Fruit fly (Drosophila melanogaster) whole organism, embryonic: Measurements from ENCODE around the gene CG14965.
A peak's percentile ranks its signal among the peaks of the same experiment; 100 is the strongest.

Source experiments
- Atf-2 ChIP-seq: fragments of 200-800 bp; sonication (Bioruptor generic); optimal IDR thresholded peaks from 2 replicates; lab custom pipeline; 2016; ENCODE audit warnings: missing biosample characterization, missing genetic modification characterization
- BtbVII ChIP-seq: fragments of 200-800 bp; sonication (Bioruptor generic); optimal IDR thresholded peaks from 3 replicates; lab custom pipeline; 2017; ENCODE audit warnings: missing biosample characterization, mild to moderate bottlenecking, missing genetic modification characterization
- CG1024 ChIP-seq: fragments of 200-800 bp; sonication (Bioruptor generic); IDR thresholded peaks from 2 replicates; pipeline ENCODE4 v1.3.6; 2022; ENCODE audit warnings: missing biosample characterization, missing genetic modification characterization
- CG10959 ChIP-seq: fragments of 200-800 bp; sonication (Bioruptor generic); IDR thresholded peaks from 2 replicates; pipeline ENCODE4 v1.3.6; 2022; ENCODE audit warnings: missing biosample characterization, missing genetic modification characterization
- CG10979 ChIP-seq: fragments of 200-800 bp; sonication (Bioruptor generic); optimal IDR thresholded peaks from 2 replicates; lab custom pipeline; 2018; ENCODE audit warnings: missing biosample characterization, mild to moderate bottlenecking, missing genetic modification characterization, moderate library complexity
- CG12104 ChIP-seq: fragments of 200-800 bp; sonication (Bioruptor generic); optimal IDR thresholded peaks from 3 replicates; lab custom pipeline; 2016; ENCODE audit warnings: missing biosample characterization, missing genetic modification characterization
- CG13424 ChIP-seq: fragments of 200-800 bp; sonication (Bioruptor generic); optimal IDR thresholded peaks from 2 replicates; lab custom pipeline; 2019; ENCODE audit warnings: missing biosample characterization, mild to moderate bottlenecking, missing genetic modification characterization, moderate library complexity
- CG14667 ChIP-seq: fragments of 200-800 bp; sonication (Bioruptor generic); IDR thresholded peaks from 2 replicates; pipeline ENCODE4 v1.3.6; 2022; ENCODE audit warnings: missing biosample characterization, missing genetic modification characterization
- CG16863 ChIP-seq: fragments of 200-800 bp; sonication (Bioruptor generic); optimal IDR thresholded peaks from 3 replicates; lab custom pipeline; 2016; ENCODE audit warnings: missing biosample characterization, missing genetic modification characterization
- CG18011 ChIP-seq: fragments of 200-800 bp; sonication (Bioruptor generic); optimal IDR thresholded peaks from 2 replicates; lab custom pipeline; 2017; ENCODE audit warnings: missing biosample characterization, missing genetic modification characterization, mild to moderate bottlenecking, moderate library complexity, missing genotype
- CG2199 ChIP-seq: fragments of 200-800 bp; sonication (Bioruptor generic); IDR thresholded peaks from 3 replicates; pipeline ENCODE4 v1.3.6; 2022; ENCODE audit warnings: missing biosample characterization, missing genetic modification characterization
- CG3163 ChIP-seq: fragments of 200-800 bp; sonication (Bioruptor generic); optimal IDR thresholded peaks from 3 replicates; lab custom pipeline; 2016; ENCODE audit warnings: missing biosample characterization, missing genetic modification characterization
- CG34224 ChIP-seq: fragments of 200-800 bp; sonication (Bioruptor generic); IDR thresholded peaks from 3 replicates; pipeline ENCODE4 v1.3.6; 2022; ENCODE audit warnings: missing biosample characterization, missing genetic modification characterization; ENCODE audit not compliant: partially characterized antibody
- CG34376 ChIP-seq: fragments of 200-800 bp; sonication (Bioruptor generic); optimal IDR thresholded peaks from 2 replicates; lab custom pipeline; 2018; ENCODE audit warnings: missing biosample characterization, mild to moderate bottlenecking, missing genetic modification characterization
- CG3838 ChIP-seq: fragments of 200-800 bp; sonication (Bioruptor generic); optimal IDR thresholded peaks from 3 replicates; lab custom pipeline; 2016; ENCODE audit warnings: missing biosample characterization, missing genetic modification characterization
- CG4328 ChIP-seq: fragments of 200-800 bp; sonication (Bioruptor generic); optimal IDR thresholded peaks from 3 replicates; lab custom pipeline; 2017; ENCODE audit warnings: missing biosample characterization, missing genetic modification reagents, missing genetic modification characterization
- CG7987 ChIP-seq: fragments of 200-800 bp; sonication (Bioruptor generic); optimal IDR thresholded peaks from 2 replicates; lab custom pipeline; 2018; ENCODE audit warnings: missing biosample characterization, mild to moderate bottlenecking, missing genetic modification characterization, moderate library complexity
- CG8765 ChIP-seq: fragments of 200-800 bp; sonication (Bioruptor generic); IDR thresholded peaks from 2 replicates; pipeline ENCODE4 v1.3.6; 2022; ENCODE audit warnings: missing biosample characterization, missing genetic modification characterization
- CG9817 ChIP-seq: fragments of 200-800 bp; sonication (Bioruptor generic); optimal IDR thresholded peaks from 2 replicates; lab custom pipeline; 2018; ENCODE audit warnings: missing biosample characterization, mild to moderate bottlenecking, missing genetic modification characterization, moderate library complexity
- CTCF ChIP-seq: fragments of 200-800 bp; sonication (Bioruptor generic); optimal IDR thresholded peaks from 2 replicates; lab custom pipeline; 2017; ENCODE audit warnings: missing biosample characterization, mild to moderate bottlenecking, missing genetic modification characterization, moderate library complexity
- CoRest ChIP-seq: fragments of 200-800 bp; sonication (Bioruptor generic); optimal IDR thresholded peaks from 3 replicates; lab custom pipeline; 2018; ENCODE audit warnings: missing biosample characterization, mild to moderate bottlenecking, missing genetic modification characterization, moderate library complexity
- Dbx ChIP-seq: fragments of 200-800 bp; sonication (Bioruptor generic); IDR thresholded peaks from 3 replicates; pipeline ENCODE4 v1.3.6; 2022; ENCODE audit warnings: missing biosample characterization, missing genetic modification characterization
- Fer1 ChIP-seq: fragments of 200-800 bp; sonication (Bioruptor generic); optimal IDR thresholded peaks from 2 replicates; lab custom pipeline; 2017; ENCODE audit warnings: missing biosample characterization, mild to moderate bottlenecking, missing genetic modification characterization
- Fer2 ChIP-seq: fragments of 200-800 bp; sonication (Bioruptor generic); optimal IDR thresholded peaks from 2 replicates; lab custom pipeline; 2018; ENCODE audit warnings: missing biosample characterization, mild to moderate bottlenecking, missing genetic modification characterization, moderate library complexity
- HLH4C ChIP-seq: fragments of 200-800 bp; sonication (Bioruptor generic); IDR thresholded peaks from 3 replicates; pipeline ENCODE4 v1.3.6; 2022; ENCODE audit warnings: missing biosample characterization, missing genetic modification characterization; ENCODE audit not compliant: partially characterized antibody
- Hsf ChIP-seq: fragments of 200-800 bp; sonication (Bioruptor generic); optimal IDR thresholded peaks from 3 replicates; lab custom pipeline; 2016; ENCODE audit warnings: missing biosample characterization, missing genetic modification characterization
- MESR4 ChIP-seq: fragments of 200-800 bp; sonication (Bioruptor generic); optimal IDR thresholded peaks from 2 replicates; lab custom pipeline; 2018; ENCODE audit warnings: missing biosample characterization, mild to moderate bottlenecking, missing genetic modification characterization, moderate library complexity
- Mes4 ChIP-seq: fragments of 200-800 bp; sonication (Bioruptor generic); optimal IDR thresholded peaks from 2 replicates; lab custom pipeline; 2016; ENCODE audit warnings: missing biosample characterization, missing genetic modification characterization
- Side ChIP-seq: fragments of 200-800 bp; sonication (Bioruptor generic); optimal IDR thresholded peaks from 2 replicates; lab custom pipeline; 2016; ENCODE audit warnings: missing biosample characterization, missing genetic modification characterization
- Stat92E ChIP-seq, 3 experiments: fragments of >200 bp in 2 of 3; fragments of 200-800 bp in 1 of 3; sonication (Bioruptor generic) in 1 of 3; optimal IDR thresholded peaks; 2 replicates each; lab custom pipeline; 2017 to 2019; ENCODE audit warnings: missing biosample characterization in 3 of 3, missing genetic modification characterization in 3 of 3, mild to moderate bottlenecking in 1 of 3, moderate library complexity in 1 of 3
- abd-A ChIP-seq: fragments of 200-800 bp; sonication (Bioruptor generic); optimal IDR thresholded peaks from 3 replicates; lab custom pipeline; 2019; ENCODE audit warnings: missing biosample characterization, mild to moderate bottlenecking, missing genetic modification characterization, moderate library complexity
- ap ChIP-seq: fragments of 200-800 bp; sonication (Bioruptor generic); IDR thresholded peaks from 2 replicates; pipeline ENCODE4 v1.3.6; 2022; ENCODE audit warnings: missing biosample characterization, missing genetic modification characterization
- ash1 ChIP-seq: fragments of 200-800 bp; sonication (Bioruptor generic); optimal IDR thresholded peaks from 2 replicates; lab custom pipeline; 2018; ENCODE audit warnings: missing biosample characterization, mild to moderate bottlenecking, missing genetic modification characterization
- chn ChIP-seq: fragments of 200-800 bp; sonication (Bioruptor generic); optimal IDR thresholded peaks from 2 replicates; lab custom pipeline; 2016; ENCODE audit warnings: missing biosample characterization, missing genetic modification characterization
- corto ChIP-seq: fragments of 200-800 bp; sonication (Bioruptor generic); optimal IDR thresholded peaks from 2 replicates; lab custom pipeline; 2016; ENCODE audit warnings: missing biosample characterization, mild to moderate bottlenecking, missing genetic modification characterization, moderate library complexity
- fu2 ChIP-seq: fragments of 200-800 bp; sonication (Bioruptor generic); optimal IDR thresholded peaks from 2 replicates; lab custom pipeline; 2016; ENCODE audit warnings: missing biosample characterization, missing genetic modification characterization
- gcm ChIP-seq: fragments of 200-800 bp; sonication (Bioruptor generic); optimal IDR thresholded peaks from 2 replicates; lab custom pipeline; 2019; ENCODE audit warnings: missing biosample characterization, mild to moderate bottlenecking, missing genetic modification characterization, moderate library complexity
- gsb-n ChIP-seq: fragments of 200-800 bp; sonication (Bioruptor generic); optimal IDR thresholded peaks from 3 replicates; lab custom pipeline; 2018; ENCODE audit warnings: missing biosample characterization, mild to moderate bottlenecking, missing genetic modification characterization
- her ChIP-seq: fragments of 200-800 bp; sonication (Bioruptor generic); optimal IDR thresholded peaks from 2 replicates; lab custom pipeline; 2016; ENCODE audit warnings: missing biosample characterization, missing genetic modification characterization
- jing ChIP-seq: fragments of 200-800 bp; sonication (Bioruptor generic); optimal IDR thresholded peaks from 2 replicates; lab custom pipeline; 2018; ENCODE audit warnings: missing biosample characterization, mild to moderate bottlenecking, missing genetic modification characterization
- lab ChIP-seq: fragments of 200-800 bp; sonication (Bioruptor generic); optimal IDR thresholded peaks from 3 replicates; lab custom pipeline; 2017; ENCODE audit warnings: missing biosample characterization, missing genetic modification characterization, mild to moderate bottlenecking, moderate library complexity, missing genetic modification reagents
- odd ChIP-seq: fragments of 200-800 bp; sonication (Bioruptor generic); optimal IDR thresholded peaks from 2 replicates; lab custom pipeline; 2017; ENCODE audit warnings: missing biosample characterization, mild to moderate bottlenecking, missing genetic modification characterization
- peb ChIP-seq: fragments of 200-800 bp; sonication (Bioruptor generic); IDR thresholded peaks from 2 replicates; pipeline ENCODE4 v1.3.6; 2022; ENCODE audit warnings: missing biosample characterization, missing genetic modification characterization
- seq ChIP-seq: fragments of 200-800 bp; sonication (Bioruptor generic); IDR thresholded peaks from 2 replicates; pipeline ENCODE4 v1.3.6; 2022; ENCODE audit warnings: missing biosample characterization, missing genetic modification characterization
- sim ChIP-seq: fragments of 200-800 bp; sonication (Bioruptor generic); IDR thresholded peaks from 2 replicates; pipeline ENCODE4 v1.3.6; 2022; ENCODE audit warnings: missing biosample characterization, missing genetic modification characterization
- sqz ChIP-seq: fragments of 200-800 bp; sonication (Bioruptor generic); optimal IDR thresholded peaks from 3 replicates; lab custom pipeline; 2018; ENCODE audit warnings: missing biosample characterization, mild to moderate bottlenecking, missing genetic modification characterization
- sr ChIP-seq: fragments of 200-800 bp; sonication (Bioruptor generic); IDR thresholded peaks from 3 replicates; pipeline ENCODE4 v1.3.6; 2022; ENCODE audit warnings: missing biosample characterization, missing genetic modification characterization
- tna ChIP-seq: fragments of 200-800 bp; sonication (Bioruptor generic); IDR thresholded peaks from 2 replicates; pipeline ENCODE4 v1.3.6; 2022; ENCODE audit warnings: missing biosample characterization, missing genetic modification characterization; ENCODE audit not compliant: partially characterized antibody
- twi ChIP-seq: fragments of 200-800 bp; optimal IDR thresholded peaks from 2 replicates; lab custom pipeline; 2019; ENCODE audit warnings: missing biosample characterization, mild to moderate bottlenecking, missing genetic modification characterization, moderate library complexity
- unc-4 ChIP-seq: fragments of 200-800 bp; sonication (Bioruptor generic); IDR thresholded peaks from 2 replicates; pipeline ENCODE4 v1.3.6; 2022; ENCODE audit warnings: missing biosample characterization, missing genetic modification characterization; ENCODE audit not compliant: partially characterized antibody
- zf30C ChIP-seq: fragments of 200-800 bp; sonication (Bioruptor generic); optimal IDR thresholded peaks from 3 replicates; lab custom pipeline; 2018; ENCODE audit warnings: missing biosample characterization, mild to moderate bottlenecking, missing genetic modification characterization

Gene CG14965

dm6 chr3L:3194059-3194458 is 1.8 kb upstream of the CG14965 start (continued):
- TF ChIP-seq Mes4 (GFP tag; lab: Kevin White, UChicago), result peak; percentile 8
- TF ChIP-seq CG10979 (tag; lab: Kevin White, UChicago), result peak; percentile 93
- TF ChIP-seq CG18011 (GFP tag; lab: Kevin White, UChicago), result peak; percentile 70
- peak; percentile 92 for TF ChIP-seq CoRest (tag; lab: Kevin White, UChicago)
- TF ChIP-seq CG4328 (GFP tag; lab: Kevin White, UChicago), result peak; percentile 47
- TF ChIP-seq MESR4 (GFP tag; lab: Kevin White, UChicago), result peak; percentile 40
- TF ChIP-seq ash1, result peak; percentile 63
- TF ChIP-seq peb (GFP tag; lab: Robert Waterston, UW), result peak; percentile 90
- TF ChIP-seq Fer2, result peak; percentile 77
- TF ChIP-seq CG14667, result peak; percentile 90
- peak; percentile 93 for TF ChIP-seq gsb-n
- peak; percentile 94 for TF ChIP-seq Fer1 (GFP tag; lab: Kevin White, UChicago)
- peak; percentile 41 for TF ChIP-seq Side
- peak; percentile 66 for TF ChIP-seq CG16863
- peak; percentile 77 for TF ChIP-seq twi (tag; lab: Kevin White, UChicago)
- peak; percentile 54; the same call in 1 of the 3 replicates for TF ChIP-seq sr
- TF ChIP-seq zf30C (GFP tag; lab: Kevin White, UChicago), result no peak
- peak; percentile 92 for TF ChIP-seq Dbx (GFP tag; lab: Robert Waterston, UW)
- peak; percentile 97 for TF ChIP-seq lab (GFP tag; lab: Kevin White, UChicago)
- TF ChIP-seq fu2 (GFP tag; lab: Kevin White, UChicago), result peak; percentile 14
- TF ChIP-seq CTCF, result peak; percentile 59
- peak; percentile 95 for TF ChIP-seq seq (GFP tag; lab: Robert Waterston, UW)
- peak; percentile 89 for TF ChIP-seq CG12104 (GFP tag; lab: Kevin White, UChicago)
- TF ChIP-seq sim (GFP tag; lab: Robert Waterston, UW), result peak; percentile 92
- peak; percentile 95 for TF ChIP-seq BtbVII (GFP tag; lab: Kevin White, UChicago)
- TF ChIP-seq unc-4 (GFP tag; lab: Robert Waterston, UW), result no peak
- peak; percentile 81 for TF ChIP-seq CG8765 (GFP tag; lab: Robert Waterston, UW)
- TF ChIP-seq sqz (GFP tag; lab: Kevin White, UChicago), result no peak
- TF ChIP-seq CG7987 (GFP tag; lab: Kevin White, UChicago), result peak; percentile 89
- TF ChIP-seq her (GFP tag; lab: Kevin White, UChicago), result no peak
- peak; percentile 56 for TF ChIP-seq CG3838
- TF ChIP-seq chn (GFP tag; lab: Kevin White, UChicago), result peak; percentile 76
- TF ChIP-seq corto (GFP tag; lab: Kevin White, UChicago), result peak; percentile 93
- peak; percentile 82 for TF ChIP-seq CG9817 (tag; lab: Kevin White, UChicago)
- TF ChIP-seq jing (GFP tag; lab: Kevin White, UChicago), result peak; percentile 82
- peak; percentile 91 for TF ChIP-seq CG1024 (GFP tag; lab: Robert Waterston, UW)
- TF ChIP-seq CG10959 (GFP tag; lab: Robert Waterston, UW), result peak; percentile 93
- peak; percentile 93 for TF ChIP-seq CG13424 (tag; lab: Kevin White, UChicago)
- peak; percentile 76 for TF ChIP-seq Hsf (GFP tag; lab: Kevin White, UChicago)
- TF ChIP-seq CG3163 (GFP tag; lab: Kevin White, UChicago), result no peak
- TF ChIP-seq HLH4C (GFP tag; lab: Robert Waterston, UW), result no peak
- TF ChIP-seq CG2199 (GFP tag; lab: Robert Waterston, UW), result peak; percentile 94
- TF ChIP-seq tna, result no peak
- TF ChIP-seq gcm, result peak; percentile 95
- TF ChIP-seq Stat92E (GFP tag; optimal IDR thresholded peaks at IDR 0.05; lab: Kevin White, UChicago), result no peak
- peak; percentile 41 for TF ChIP-seq abd-A (tag; lab: Kevin White, UChicago)
- peak; percentile 28 for TF ChIP-seq CG34376 (GFP tag; lab: Kevin White, UChicago)
- peak; percentile 86 for TF ChIP-seq odd (GFP tag; lab: Kevin White, UChicago)
- peak; percentile 27 for TF ChIP-seq Atf-2 (GFP tag; lab: Kevin White, UChicago)
- peak; percentile 90 for TF ChIP-seq ap
- TF ChIP-seq CG34224 (GFP tag; lab: Robert Waterston, UW), result no peak
